Worm (Caenorhabditis elegans) whole organism, early embryonic: ENCODE data around the gene frpr-6.

ENCODE experiments used
- ama-1 ChIP-seq: fragments of 150-350 bp; optimal IDR thresholded peaks from 2 replicates; lab custom pipeline; 2014
- ets-7 ChIP-seq: sonication (generic microtip); optimal IDR thresholded peaks from 2 replicates; lab custom pipeline; 2016; ENCODE audit warnings: missing genotype, missing genetic modification characterization, missing compliant biosample characterization

- TF ChIP-seq ets-7 (tag; lab: Kevin White, UChicago) (no peak), ama-1 (lab: Kevin White, UChicago) (no peak)
Measured at ce11 chrV:9111957-9112356, 11.0 kb upstream of the frpr-6 start.
